Fruit fly (Drosophila melanogaster): ENCODE measurements around the gene Ptip.

Gene Ptip

DNA sequence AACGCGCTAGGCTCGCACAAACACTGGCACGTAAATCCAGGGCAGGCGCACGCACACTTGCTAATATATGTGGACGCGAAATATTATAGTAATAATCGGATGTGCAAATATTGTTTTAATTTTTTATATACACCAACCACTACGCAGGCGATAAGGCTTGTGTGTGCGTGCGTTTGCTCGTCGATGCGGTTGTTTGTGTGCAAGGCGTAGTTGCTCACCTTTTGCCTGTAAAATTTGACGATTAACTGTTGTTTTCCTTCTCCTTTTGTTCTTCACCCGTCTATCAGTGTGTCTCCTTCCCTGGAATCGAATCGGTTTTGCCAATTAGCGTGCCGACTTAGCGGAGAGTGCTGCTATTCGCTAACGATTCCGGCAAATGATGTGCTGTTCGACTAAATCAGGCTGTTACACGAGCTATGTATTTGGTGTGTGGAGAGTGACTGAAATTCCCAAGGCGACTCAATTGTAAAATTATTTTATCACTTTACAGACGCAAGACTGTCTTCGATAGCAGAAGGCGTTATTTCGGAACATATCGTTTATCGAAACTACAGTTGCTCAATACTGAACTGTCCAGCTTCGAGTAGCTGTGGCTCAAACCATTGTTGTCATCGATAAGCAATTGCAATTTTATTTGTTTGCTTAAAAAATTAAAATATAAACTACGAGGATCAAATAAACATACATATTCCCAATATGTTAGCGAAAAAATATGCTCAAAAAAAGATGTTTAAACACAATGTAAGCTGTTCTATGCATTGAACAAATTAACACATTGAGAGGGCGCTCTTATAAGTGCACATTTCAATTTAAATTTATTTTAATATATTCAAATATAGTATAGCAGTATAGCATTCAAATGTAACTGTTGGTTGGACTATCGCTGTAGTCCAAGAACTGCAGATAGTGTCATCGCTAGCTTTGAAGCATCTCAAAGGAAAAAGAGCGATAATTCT lies 2.5 kb upstream of the Ptip start, which contains the start of the genes CG6650 and endos (continued):
- TF ChIP-seq NfI (GFP tag; optimal IDR thresholded peaks at IDR 0.05), result peak; percentile 31
- no peak for TF ChIP-seq cas (GFP tag; IDR thresholded peaks at IDR 0.05)
- TF ChIP-seq CG11695 (GFP tag; IDR thresholded peaks at IDR 0.05), result peak; percentile 34; the same call in 1 of the 3 replicates
- TF ChIP-seq jigr1 (GFP tag; IDR thresholded peaks at IDR 0.05), result peak; percentile 56; the same call in 1 of the 3 replicates
- TF ChIP-seq pita (GFP tag; optimal IDR thresholded peaks at IDR 0.05), result peak; percentile 56
- no peak for TF ChIP-seq twi (tag; optimal IDR thresholded peaks at IDR 0.05)
- peak; percentile 50 for TF ChIP-seq Fer1 (GFP tag; optimal IDR thresholded peaks at IDR 0.05)
- TF ChIP-seq Trl (optimal IDR thresholded peaks at IDR 0.05), result no peak
- TF ChIP-seq Trl (GFP tag; optimal IDR thresholded peaks at IDR 0.05), result no peak
- no peak for TF ChIP-seq gt (GFP tag; IDR thresholded peaks at IDR 0.05)
- no peak for TF ChIP-seq Dad (GFP tag; optimal IDR thresholded peaks at IDR 0.05)
- TF ChIP-seq pzg (GFP tag; optimal IDR thresholded peaks at IDR 0.05), result peak; percentile 70
- TF ChIP-seq CG4328 (GFP tag; optimal IDR thresholded peaks at IDR 0.05), result peak; percentile 66
- TF ChIP-seq Dref (GFP tag; IDR thresholded peaks at IDR 0.05), result peak; percentile 91
- peak; percentile 24 for TF ChIP-seq Fer2 (tag; optimal IDR thresholded peaks at IDR 0.05)
- TF ChIP-seq E2f2 (GFP tag; IDR thresholded peaks at IDR 0.05), result peak; percentile 53; the same call in 1 of the 2 replicates
- TF ChIP-seq fd102C (GFP tag; optimal IDR thresholded peaks at IDR 0.05), result no peak
- TF ChIP-seq Dbx (GFP tag; IDR thresholded peaks at IDR 0.05), result peak; percentile 24; the same call in 1 of the 3 replicates
- no peak for TF ChIP-seq CG1647 (GFP tag; optimal IDR thresholded peaks at IDR 0.05)
- peak; percentile 32 for TF ChIP-seq CG12104 (GFP tag; optimal IDR thresholded peaks at IDR 0.05)
- 0 out of 3 replicates have a peak, but pooled peaks have one; percentile 15 for TF ChIP-seq ci (GFP tag; IDR thresholded peaks at IDR 0.05)
- no peak for TF ChIP-seq bcd (GFP tag; optimal IDR thresholded peaks at IDR 0.05)
- TF ChIP-seq Ets97D (GFP tag; optimal IDR thresholded peaks at IDR 0.05), result peak; percentile 37
- TF ChIP-seq CG12659 (GFP tag; optimal IDR thresholded peaks at IDR 0.05), result peak; percentile 49
- TF ChIP-seq Opbp (GFP tag; IDR thresholded peaks at IDR 0.05; ENCODE audit: partially characterized antibody), result peak; percentile 74
- TF ChIP-seq CG11247 (GFP tag; IDR thresholded peaks at IDR 0.05), result 0 out of 2 replicates have a peak, but pooled peaks have one; percentile 18
- TF ChIP-seq sim (GFP tag; IDR thresholded peaks at IDR 0.05), result no peak
- TF ChIP-seq CG17186 (GFP tag; optimal IDR thresholded peaks at IDR 0.05), result peak; percentile 36
- no peak for TF ChIP-seq B-H1 (GFP tag; IDR thresholded peaks at IDR 0.05)
- TF ChIP-seq CG34224 (GFP tag; IDR thresholded peaks at IDR 0.05; ENCODE audit: partially characterized antibody), result peak; percentile 66; the same call in 2 of the 3 replicates
- TF ChIP-seq Sox100B (GFP tag; optimal IDR thresholded peaks at IDR 0.05), result no peak
- peak; percentile 85 for TF ChIP-seq Sry-δ (GFP tag; optimal IDR thresholded peaks at IDR 0.05)
- peak; percentile 40 for TF ChIP-seq CG7839 (tag; optimal IDR thresholded peaks at IDR 0.05)
- TF ChIP-seq PHDP (tag; optimal IDR thresholded peaks at IDR 0.05), result peak; percentile 42
- TF ChIP-seq Oli (tag; optimal IDR thresholded peaks at IDR 0.05), result no peak
- TF ChIP-seq ham (GFP tag; IDR thresholded peaks at IDR 0.05), result no peak
- TF ChIP-seq CG12219 (GFP tag; optimal IDR thresholded peaks at IDR 0.05), result no peak
- TF ChIP-seq prd (optimal IDR thresholded peaks at IDR 0.05), result no peak
- TF ChIP-seq prd (GFP tag; IDR thresholded peaks at IDR 0.05), result peak; percentile 44; the same call in 1 of the 3 replicates
- peak; percentile 76 for TF ChIP-seq MESR4 (GFP tag; optimal IDR thresholded peaks at IDR 0.05)
- TF ChIP-seq CG14014 (GFP tag; IDR thresholded peaks at IDR 0.05), result peak; percentile 28; the same call in 1 of the 2 replicates
- no peak for TF ChIP-seq CG6813 (GFP tag; optimal IDR thresholded peaks at IDR 0.05)
- TF ChIP-seq CG6654 (GFP tag; optimal IDR thresholded peaks at IDR 0.05), result no peak
- TF ChIP-seq bsh (GFP tag; optimal IDR thresholded peaks at IDR 0.05), result peak in 1 of 2 experiments; percentile 3
- TF ChIP-seq ind (GFP tag; optimal IDR thresholded peaks at IDR 0.05), result peak; percentile 50
- peak; percentile 36 for TF ChIP-seq CG13775 (GFP tag; optimal IDR thresholded peaks at IDR 0.05)
- no peak for TF ChIP-seq CG11504 (tag; optimal IDR thresholded peaks at IDR 0.05)
- peak; percentile 50 for TF ChIP-seq Dp (GFP tag; optimal IDR thresholded peaks at IDR 0.05)
- TF ChIP-seq Hr39 (optimal IDR thresholded peaks at IDR 0.05), result no peak
